Fruit fly (Drosophila melanogaster) whole organism, embryonic: ENCODE measurements around the gene CG13949.
A peak's percentile ranks its signal among the peaks of the same experiment; 100 is the strongest.

Experiments
- Aef1 ChIP-seq: fragments of 200-800 bp; sonication (Bioruptor generic); IDR thresholded peaks from 3 replicates; pipeline ENCODE4 v1.3.6; 2022; ENCODE audit warnings: missing biosample characterization, missing genetic modification characterization
- CG10147 ChIP-seq: fragments of 200-800 bp; sonication (Bioruptor generic); optimal IDR thresholded peaks from 2 replicates; lab custom pipeline; 2019; ENCODE audit warnings: missing biosample characterization, mild to moderate bottlenecking, missing genetic modification characterization, moderate library complexity
- CG10209 ChIP-seq: fragments of 200-800 bp; sonication (Bioruptor generic); optimal IDR thresholded peaks from 3 replicates; lab custom pipeline; 2017; ENCODE audit warnings: missing biosample characterization, mild to moderate bottlenecking, missing genetic modification characterization, missing genetic modification reagents
- CG1024 ChIP-seq: fragments of 200-800 bp; sonication (Bioruptor generic); IDR thresholded peaks from 2 replicates; pipeline ENCODE4 v1.3.6; 2022; ENCODE audit warnings: missing biosample characterization, missing genetic modification characterization
- CG10274 ChIP-seq: fragments of 200-800 bp; sonication (Bioruptor generic); optimal IDR thresholded peaks from 3 replicates; lab custom pipeline; 2017; ENCODE audit warnings: missing biosample characterization, mild to moderate bottlenecking, missing genetic modification characterization
- CG10321 ChIP-seq: fragments of 200-800 bp; sonication (Bioruptor generic); IDR thresholded peaks from 2 replicates; pipeline ENCODE4 v1.3.6; 2022; ENCODE audit warnings: missing biosample characterization, missing genetic modification characterization
- CG10543 ChIP-seq: fragments of 200-800 bp; sonication (Bioruptor generic); optimal IDR thresholded peaks from 3 replicates; lab custom pipeline; 2017; ENCODE audit warnings: missing biosample characterization, mild to moderate bottlenecking, missing genetic modification characterization, moderate library complexity
- CG12155 ChIP-seq: fragments of 200-800 bp; sonication (Bioruptor generic); optimal IDR thresholded peaks from 3 replicates; lab custom pipeline; 2016; ENCODE audit warnings: missing biosample characterization, missing genetic modification characterization
- CG15011 ChIP-seq: fragments of 200-800 bp; sonication (Bioruptor generic); optimal IDR thresholded peaks from 3 replicates; lab custom pipeline; 2018; ENCODE audit warnings: missing biosample characterization, mild to moderate bottlenecking, missing genetic modification characterization
- CG15696 ChIP-seq: fragments of 200-800 bp; sonication (Bioruptor generic); optimal IDR thresholded peaks from 2 replicates; lab custom pipeline; 2019; ENCODE audit warnings: missing biosample characterization, mild to moderate bottlenecking, missing genetic modification characterization, moderate library complexity
- CG17359 ChIP-seq: fragments of 200-800 bp; sonication (Bioruptor generic); optimal IDR thresholded peaks from 3 replicates; lab custom pipeline; 2018; ENCODE audit warnings: missing biosample characterization, mild to moderate bottlenecking, missing genetic modification characterization, moderate library complexity
- CG17612 ChIP-seq: fragments of 200-800 bp; sonication (Bioruptor generic); IDR thresholded peaks from 2 replicates; pipeline ENCODE4 v1.3.6; 2022; ENCODE audit warnings: missing biosample characterization, missing genetic modification characterization
- CG2120 ChIP-seq: fragments of 200-800 bp; sonication (Bioruptor generic); optimal IDR thresholded peaks from 3 replicates; lab custom pipeline; 2016; ENCODE audit warnings: missing biosample characterization, missing genetic modification characterization
- CG3726 ChIP-seq: fragments of 200-800 bp; sonication (Bioruptor generic); IDR thresholded peaks from 3 replicates; pipeline ENCODE4, ENCODE4 v1.3.6; 2022; ENCODE audit warnings: missing biosample characterization, missing genetic modification characterization
- CG4404 ChIP-seq: fragments of 200-800 bp; sonication (Bioruptor generic); IDR thresholded peaks from 2 replicates; pipeline ENCODE4 v1.3.6; 2022; ENCODE audit warnings: missing biosample characterization, missing genetic modification characterization
- CG6813 ChIP-seq: fragments of 200-800 bp; sonication (Bioruptor generic); optimal IDR thresholded peaks from 2 replicates; lab custom pipeline; 2017; ENCODE audit warnings: missing biosample characterization, missing genetic modification characterization, mild to moderate bottlenecking, moderate library complexity, missing genetic modification reagents
- CG7271 ChIP-seq: fragments of 200-800 bp; sonication (Bioruptor generic); optimal IDR thresholded peaks from 2 replicates; lab custom pipeline; 2018; ENCODE audit warnings: missing biosample characterization, mild to moderate bottlenecking, missing genetic modification characterization, moderate library complexity
- CG7839 ChIP-seq: fragments of 200-800 bp; sonication (Bioruptor generic); optimal IDR thresholded peaks from 3 replicates; lab custom pipeline; 2018; ENCODE audit warnings: missing biosample characterization, mild to moderate bottlenecking, missing genetic modification characterization, moderate library complexity
- CG7963 ChIP-seq: fragments of 200-800 bp; sonication (Bioruptor generic); IDR thresholded peaks from 3 replicates; pipeline ENCODE4 v1.3.6; 2022; ENCODE audit warnings: missing biosample characterization, missing genetic modification characterization; ENCODE audit not compliant: partially characterized antibody
- CHES-1-like ChIP-seq: fragments of 200-800 bp; sonication (Bioruptor generic); optimal IDR thresholded peaks from 2 replicates; lab custom pipeline; 2016; ENCODE audit warnings: missing biosample characterization, missing genetic modification characterization
- Chrac-16 ChIP-seq: fragments of 200-800 bp; sonication (Bioruptor generic); optimal IDR thresholded peaks from 3 replicates; lab custom pipeline; 2016; ENCODE audit warnings: missing biosample characterization, missing genetic modification characterization
- Dek ChIP-seq: fragments of 200-800 bp; sonication (Bioruptor generic); optimal IDR thresholded peaks from 3 replicates; lab custom pipeline; 2019; ENCODE audit warnings: missing biosample characterization, mild to moderate bottlenecking, missing genetic modification characterization, moderate library complexity
- E2f1 ChIP-seq: fragments of 200-800 bp; sonication (Bioruptor generic); IDR thresholded peaks from 2 replicates; pipeline ENCODE4 v1.3.6; 2022; ENCODE audit warnings: missing biosample characterization, missing genetic modification characterization
- ERR ChIP-seq: fragments of 200-800 bp; sonication (Bioruptor generic); optimal IDR thresholded peaks from 2 replicates; lab custom pipeline; 2016; ENCODE audit warnings: missing biosample characterization, missing genetic modification characterization
- Elba2 ChIP-seq: fragments of 200-800 bp; sonication (Bioruptor generic); optimal IDR thresholded peaks from 3 replicates; lab custom pipeline; 2016; ENCODE audit warnings: missing biosample characterization, missing genetic modification characterization
- H2.0 ChIP-seq: fragments of 200-800 bp; sonication (Bioruptor generic); IDR thresholded peaks from 2 replicates; pipeline ENCODE4 v1.3.6; 2022; ENCODE audit warnings: missing biosample characterization, missing genetic modification characterization
- MTF-1 ChIP-seq: fragments of 200-800 bp; sonication (Bioruptor generic); optimal IDR thresholded peaks from 2 replicates; lab custom pipeline; 2018; ENCODE audit warnings: missing biosample characterization, mild to moderate bottlenecking, missing genetic modification characterization, borderline replicate concordance
- Nf-YA ChIP-seq: fragments of 200-800 bp; sonication (Bioruptor generic); IDR thresholded peaks from 2 replicates; pipeline ENCODE4 v1.3.6; 2022; ENCODE audit warnings: missing biosample characterization, missing genetic modification characterization
- Ptx1 ChIP-seq: fragments of 200-800 bp; sonication (Bioruptor generic); IDR thresholded peaks from 2 replicates; pipeline ENCODE4 v1.3.6; 2022; ENCODE audit warnings: missing biosample characterization, missing genetic modification characterization
- Rx ChIP-seq: fragments of 200-800 bp; sonication (Bioruptor generic); IDR thresholded peaks from 2 replicates; pipeline ENCODE4 v1.3.6; 2022; ENCODE audit warnings: missing biosample characterization, missing genetic modification characterization
- Sin3A ChIP-seq: fragments of >200 bp; optimal IDR thresholded peaks from 2 replicates; lab custom pipeline; 2018
- Trl ChIP-seq, 3 experiments: fragments of >200 bp in 2 of 3; fragments of 200-800 bp in 1 of 3; sonication (Bioruptor generic) in 1 of 3; optimal IDR thresholded peaks; 2 replicates in 1 of 3; 3 replicates in 2 of 3; lab custom pipeline; 2016 to 2017; ENCODE audit warnings: missing biosample characterization in 1 of 3, missing genetic modification characterization in 1 of 3
- dati ChIP-seq: fragments of 200-800 bp; sonication (Bioruptor generic); IDR thresholded peaks from 2 replicates; pipeline ENCODE4 v1.3.6; 2022; ENCODE audit warnings: missing biosample characterization, missing genetic modification characterization
- ems ChIP-seq: fragments of 200-800 bp; sonication (Bioruptor generic); optimal IDR thresholded peaks from 3 replicates; lab custom pipeline; 2016; ENCODE audit warnings: missing biosample characterization, missing genetic modification characterization
- h ChIP-seq: fragments of >200 bp; optimal IDR thresholded peaks from 2 replicates; lab custom pipeline; 2017
- ham ChIP-seq: fragments of 200-800 bp; sonication (Bioruptor generic); IDR thresholded peaks from 2 replicates; pipeline ENCODE4 v1.3.6; 2022; ENCODE audit warnings: missing biosample characterization, missing genetic modification characterization
- hbn ChIP-seq: fragments of 200-800 bp; sonication (Bioruptor generic); IDR thresholded peaks from 2 replicates; pipeline ENCODE4 v1.3.6; 2022; ENCODE audit warnings: missing biosample characterization, missing genetic modification characterization; ENCODE audit not compliant: partially characterized antibody
- her ChIP-seq: fragments of 200-800 bp; sonication (Bioruptor generic); optimal IDR thresholded peaks from 2 replicates; lab custom pipeline; 2016; ENCODE audit warnings: missing biosample characterization, missing genetic modification characterization
- ind ChIP-seq: fragments of 200-800 bp; sonication (Bioruptor generic); optimal IDR thresholded peaks from 3 replicates; lab custom pipeline; 2016; ENCODE audit warnings: missing biosample characterization, missing genetic modification characterization
- jing ChIP-seq: fragments of 200-800 bp; sonication (Bioruptor generic); optimal IDR thresholded peaks from 2 replicates; lab custom pipeline; 2018; ENCODE audit warnings: missing biosample characterization, mild to moderate bottlenecking, missing genetic modification characterization
- onecut ChIP-seq: fragments of 200-800 bp; sonication (Bioruptor generic); IDR thresholded peaks from 2 replicates; pipeline ENCODE4 v1.3.6; 2022; ENCODE audit warnings: missing biosample characterization, missing genetic modification characterization
- peb ChIP-seq: fragments of 200-800 bp; sonication (Bioruptor generic); IDR thresholded peaks from 2 replicates; pipeline ENCODE4 v1.3.6; 2022; ENCODE audit warnings: missing biosample characterization, missing genetic modification characterization
- phol ChIP-seq: fragments of 200-800 bp; sonication (Bioruptor generic); optimal IDR thresholded peaks from 3 replicates; lab custom pipeline; 2018; ENCODE audit warnings: missing biosample characterization, mild to moderate bottlenecking, missing genetic modification characterization, moderate library complexity
- sc ChIP-seq, 3 experiments: fragments of >200 bp in 2 of 3; fragments of 200-800 bp in 1 of 3; sonication (Bioruptor generic) in 1 of 3; optimal IDR thresholded peaks; 2 replicates in 2 of 3; 3 replicates in 1 of 3; lab custom pipeline; 2017; ENCODE audit warnings: mild to moderate bottlenecking in 1 of 3, missing biosample characterization in 1 of 3, missing genetic modification characterization in 1 of 3, missing genetic modification reagents in 1 of 3
- sd ChIP-seq: fragments of 200-800 bp; sonication (Bioruptor generic); optimal IDR thresholded peaks from 3 replicates; lab custom pipeline; 2018; ENCODE audit warnings: missing biosample characterization, mild to moderate bottlenecking, missing genetic modification characterization, moderate library complexity
- stwl ChIP-seq: fragments of 200-800 bp; sonication (Bioruptor generic); optimal IDR thresholded peaks from 3 replicates; lab custom pipeline; 2018; ENCODE audit warnings: missing biosample characterization, mild to moderate bottlenecking, missing genetic modification characterization, moderate library complexity
- tup ChIP-seq: fragments of 200-800 bp; sonication (Bioruptor generic); optimal IDR thresholded peaks from 2 replicates; lab custom pipeline; 2016; ENCODE audit warnings: missing biosample characterization, mild to moderate bottlenecking, missing genetic modification characterization, moderate library complexity
- wek ChIP-seq: fragments of 200-800 bp; sonication (Bioruptor generic); optimal IDR thresholded peaks from 3 replicates; lab custom pipeline; 2018; ENCODE audit warnings: missing biosample characterization, mild to moderate bottlenecking, missing genetic modification characterization, moderate library complexity
- zfh1 ChIP-seq: fragments of 200-800 bp; sonication (Bioruptor generic); IDR thresholded peaks from 3 replicates; pipeline ENCODE4 v1.3.6; 2022; ENCODE audit warnings: missing biosample characterization, missing genetic modification characterization

The CG13949 gene

DNA sequence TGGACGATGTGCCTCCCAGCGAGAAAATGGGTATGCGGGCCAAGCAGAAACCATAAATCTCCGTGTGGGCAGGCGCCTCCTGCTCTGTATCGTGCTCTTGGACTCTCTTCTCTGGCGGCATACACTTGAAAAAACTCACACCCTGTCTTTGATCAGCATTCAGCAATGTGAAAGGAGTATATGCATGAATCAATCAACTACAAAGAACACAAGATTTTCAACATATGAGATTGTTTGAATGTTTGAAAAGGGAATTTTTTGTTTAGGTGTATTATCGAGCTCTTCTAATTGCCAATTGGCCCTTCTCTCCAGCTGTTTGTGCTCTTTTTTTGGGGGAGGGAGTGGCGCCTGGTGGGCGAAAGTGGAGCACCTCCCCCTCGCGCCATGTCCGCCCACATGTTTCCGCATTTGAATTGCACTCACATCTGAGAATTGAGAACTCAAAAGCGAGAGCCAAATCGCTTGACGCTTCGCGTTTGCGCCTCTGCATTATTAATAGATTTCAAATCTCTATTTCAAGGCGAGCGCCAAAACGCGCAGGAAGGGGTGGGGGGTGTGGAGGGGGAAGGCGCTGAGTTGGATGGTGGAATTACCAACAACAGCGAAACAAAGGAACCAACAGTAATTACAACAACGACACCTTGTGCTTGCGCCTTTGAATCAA is 9.7 kb upstream of the CG13949 start (continued):
- TF ChIP-seq Ptx1 = peak; percentile 93
- peak; percentile 78 for TF ChIP-seq CG1024 (GFP tag; lab: Robert Waterston, UW)
- TF ChIP-seq CG7839 (tag; lab: Kevin White, UChicago) = peak; percentile 90
- peak; percentile 79 for TF ChIP-seq ems (GFP tag; lab: Kevin White, UChicago)
- TF ChIP-seq CG15696 = peak; percentile 31
- TF ChIP-seq CG10209 (GFP tag; lab: Kevin White, UChicago) = peak; percentile 86
- peak; percentile 84 for TF ChIP-seq dati (GFP tag; lab: Robert Waterston, UW)
- no peak for TF ChIP-seq CG7963
- TF ChIP-seq phol (tag; lab: Kevin White, UChicago) = peak; percentile 83
- no peak for TF ChIP-seq CG7271 (tag; lab: Kevin White, UChicago)
- TF ChIP-seq ERR (GFP tag; lab: Kevin White, UChicago) = peak; percentile 85
- peak; percentile 83 for TF ChIP-seq CG10147 (GFP tag; lab: Kevin White, UChicago)
- peak; percentile 72 for TF ChIP-seq Chrac-16 (GFP tag; lab: Kevin White, UChicago)
- TF ChIP-seq ham (GFP tag; lab: Robert Waterston, UW) = peak; percentile 49; the same call in 1 of the 2 replicates
- TF ChIP-seq tup = no peak
- peak; percentile 70 for TF ChIP-seq peb
- TF ChIP-seq Trl (optimal IDR thresholded peaks at IDR 0.05; lab: Kevin White, UChicago) = peak; percentile 22 to 50
- TF ChIP-seq Trl (GFP tag; optimal IDR thresholded peaks at IDR 0.05; lab: Kevin White, UChicago) = peak; percentile 86
- peak; percentile 92 for TF ChIP-seq H2.0 (GFP tag; lab: Robert Waterston, UW)
- peak; percentile 83 for TF ChIP-seq Aef1
- peak; percentile 78 for TF ChIP-seq wek (GFP tag; lab: Kevin White, UChicago)
- peak; percentile 79 for TF ChIP-seq CG12155 (GFP tag; lab: Kevin White, UChicago)
- peak; percentile 68 for TF ChIP-seq CG10274 (GFP tag; lab: Kevin White, UChicago)
- no peak for TF ChIP-seq stwl (tag; lab: Kevin White, UChicago)
- peak; percentile 68 for TF ChIP-seq CG10321 (GFP tag; lab: Robert Waterston, UW)
- peak; percentile 89 for TF ChIP-seq E2f1
- TF ChIP-seq CG15011 (GFP tag; lab: Kevin White, UChicago) = peak; percentile 59
- TF ChIP-seq CG4404 = peak; percentile 64
- TF ChIP-seq jing (GFP tag; lab: Kevin White, UChicago) = peak; percentile 66
- peak; percentile 92 for TF ChIP-seq CG2120
- TF ChIP-seq sc (optimal IDR thresholded peaks at IDR 0.05; lab: Kevin White, UChicago) = no peak
- peak; percentile 62 for TF ChIP-seq sc (GFP tag; optimal IDR thresholded peaks at IDR 0.05; lab: Kevin White, UChicago)
- TF ChIP-seq Nf-YA (GFP tag; lab: Robert Waterston, UW) = peak; percentile 87
- peak; percentile 82 for TF ChIP-seq CG6813 (GFP tag; lab: Kevin White, UChicago)
- peak; percentile 76 for TF ChIP-seq onecut
- no peak for TF ChIP-seq h (lab: Kevin White, UChicago)
- no peak for TF ChIP-seq Sin3A
- peak; percentile 87 for TF ChIP-seq her (GFP tag; lab: Kevin White, UChicago)
- TF ChIP-seq MTF-1 (GFP tag; lab: Kevin White, UChicago) = peak; percentile 76
- peak; percentile 89 for TF ChIP-seq ind (GFP tag; lab: Kevin White, UChicago)
- TF ChIP-seq sd (tag; lab: Kevin White, UChicago) = peak; percentile 57
- no peak for TF ChIP-seq Elba2 (GFP tag; lab: Kevin White, UChicago)
- peak; percentile 94 for TF ChIP-seq CG17359 (tag; lab: Kevin White, UChicago)
- TF ChIP-seq Rx = peak; percentile 88
- peak; percentile 82 for TF ChIP-seq CG17612 (GFP tag; lab: Robert Waterston, UW)
- TF ChIP-seq Dek (tag; lab: Kevin White, UChicago) = peak; percentile 84
- peak; percentile 67; the same call in 2 of the 3 replicates for TF ChIP-seq CG3726 (GFP tag; lab: Robert Waterston, UW)
- TF ChIP-seq hbn (GFP tag; lab: Robert Waterston, UW) = no peak
- peak; percentile 91 for TF ChIP-seq zfh1 (GFP tag; lab: Robert Waterston, UW)
- peak; percentile 62 for TF ChIP-seq CG10543 (GFP tag; lab: Kevin White, UChicago)
- peak; percentile 90 for TF ChIP-seq CHES-1-like (GFP tag; lab: Kevin White, UChicago)
